Worm (Caenorhabditis elegans) whole organism, L1 larva: ENCODE data around the gene C14F11.7.
A peak's percentile ranks its signal among the peaks of the same experiment; 100 is the strongest.

Source experiments
- C34B4.2 ChIP-seq: sonication (generic microtip); optimal IDR thresholded peaks from 2 replicates; lab custom pipeline; 2017; ENCODE audit warnings: mild to moderate bottlenecking, missing genetic modification characterization, missing compliant biosample characterization
- Y116A8C.19 ChIP-seq: sonication (generic microtip); optimal IDR thresholded peaks from 2 replicates; lab custom pipeline; 2016; ENCODE audit warnings: missing compliant biosample characterization, missing genetic modification characterization, borderline replicate concordance
- ama-1 ChIP-seq: fragments of 150-350 bp; optimal IDR thresholded peaks from 2 replicates; lab custom pipeline; 2014
- blmp-1 ChIP-seq: fragments of 150-350 bp; optimal IDR thresholded peaks from 2 replicates; lab custom pipeline; 2014; ENCODE audit warnings: missing biosample characterization, missing genetic modification characterization
- ceh-8 ChIP-seq: fragments of 200-800 bp; sonication (Bioruptor generic); optimal IDR thresholded peaks from 2 replicates; lab custom pipeline; 2018; ENCODE audit warnings: mild to moderate bottlenecking, missing genetic modification characterization, moderate library complexity, missing compliant biosample characterization
- ceh-82 ChIP-seq, 3 experiments: fragments of 150-350 bp in 1 of 3; sonication (generic microtip) in 2 of 3; optimal IDR thresholded peaks; 2 replicates each; lab custom pipeline; 2014 to 2017; ENCODE audit warnings: missing biosample characterization in 3 of 3, missing genetic modification characterization in 3 of 3
- ceh-88 ChIP-seq: fragments of 200-800 bp; sonication (Bioruptor generic); IDR thresholded peaks from 2 replicates; pipeline ENCODE4 v1.3.6; 2022; ENCODE audit warnings: missing genetic modification characterization, missing compliant biosample characterization
- ces-1 ChIP-seq: fragments of 150-350 bp; optimal IDR thresholded peaks from 2 replicates; lab custom pipeline; 2014; ENCODE audit warnings: missing biosample characterization, missing genetic modification reagents, missing genetic modification characterization
- dpl-1 ChIP-seq, 3 experiments: fragments of 150-350 bp in 2 of 3; sonication (generic microtip) in 1 of 3; optimal IDR thresholded peaks; 2 replicates each; lab custom pipeline; 2014 to 2017; ENCODE audit warnings: missing biosample characterization in 3 of 3, missing genetic modification characterization in 3 of 3, missing genetic modification reagents in 3 of 3
- dsc-1 ChIP-seq: sonication (generic microtip); optimal IDR thresholded peaks from 2 replicates; lab custom pipeline; 2016; ENCODE audit warnings: mild to moderate bottlenecking, missing genetic modification characterization, missing compliant biosample characterization
- efl-1 ChIP-seq, 4 experiments: fragments of 150-350 bp; optimal IDR thresholded peaks in 3 of 4; peaks in 1 of 4; 1 replicate in 1 of 4; 2 replicates in 3 of 4; lab custom pipeline; 2014; ENCODE audit warnings: missing biosample characterization in 2 of 4, missing genetic modification characterization in 2 of 4, missing genetic modification reagents in 2 of 4
- egl-27 ChIP-seq, 2 experiments: fragments of 150-350 bp in 1 of 2; sonication (generic microtip); optimal IDR thresholded peaks; 3 replicates each; lab custom pipeline; 2017 to 2018; ENCODE audit warnings: missing biosample characterization in 2 of 2, missing genetic modification characterization in 2 of 2, missing genetic modification reagents in 2 of 2
- elt-3 ChIP-seq, 6 experiments: fragments of 150-350 bp in 1 of 6; sonication (generic microtip); optimal IDR thresholded peaks; 2 replicates each; lab custom pipeline; 2017 to 2018; ENCODE audit warnings: missing biosample characterization in 6 of 6, missing genetic modification characterization in 6 of 6, inconsistent platforms in 1 of 6
- fkh-10 ChIP-seq: sonication (generic microtip); optimal IDR thresholded peaks from 2 replicates; lab custom pipeline; 2017; ENCODE audit warnings: missing biosample characterization, missing genetic modification reagents, missing genetic modification characterization
- fkh-4 ChIP-seq: sonication (generic microtip); optimal IDR thresholded peaks from 2 replicates; lab custom pipeline; 2016; ENCODE audit warnings: missing compliant biosample characterization, missing genetic modification characterization, borderline replicate concordance
- grh-1 ChIP-seq: fragments of 200-800 bp; sonication (Bioruptor generic); IDR thresholded peaks from 2 replicates; pipeline ENCODE4 v1.3.6; 2022; ENCODE audit warnings: missing genetic modification reagents, missing genetic modification characterization, missing compliant biosample characterization
- hlh-17 ChIP-seq: fragments of 200-800 bp; sonication (Bioruptor generic); optimal IDR thresholded peaks from 2 replicates; lab custom pipeline; 2018; ENCODE audit warnings: missing genetic modification characterization, mild to moderate bottlenecking, missing compliant biosample characterization, moderate library complexity, borderline replicate concordance
- hpl-2 ChIP-seq: fragments of 150-350 bp; optimal IDR thresholded peaks from 2 replicates; lab custom pipeline; 2014; ENCODE audit warnings: missing biosample characterization, missing genetic modification reagents, missing genetic modification characterization
- jun-1 ChIP-seq: fragments of 150-350 bp; optimal IDR thresholded peaks from 2 replicates; lab custom pipeline; 2014; ENCODE audit warnings: missing biosample characterization, missing genetic modification reagents, missing genetic modification characterization
- lin-14 ChIP-seq: fragments of 200-800 bp; sonication (Bioruptor generic); optimal IDR thresholded peaks from 2 replicates; lab custom pipeline; 2018; ENCODE audit warnings: mild to moderate bottlenecking, missing genetic modification characterization, moderate library complexity, missing compliant biosample characterization
- lin-15B ChIP-seq: fragments of 150-350 bp; sonication (generic microtip); optimal IDR thresholded peaks from 3 replicates; lab custom pipeline; 2014; ENCODE audit warnings: missing biosample characterization, missing genetic modification characterization
- lin-39 ChIP-seq: fragments of 150-350 bp; optimal IDR thresholded peaks from 2 replicates; lab custom pipeline; 2014; ENCODE audit warnings: missing biosample characterization, missing genetic modification reagents, missing genetic modification characterization
- lir-3 ChIP-seq: sonication (generic microtip); optimal IDR thresholded peaks from 2 replicates; lab custom pipeline; 2016; ENCODE audit warnings: mild to moderate bottlenecking, missing genetic modification characterization, moderate library complexity, missing compliant biosample characterization; ENCODE audit not compliant: poor library complexity
- lsy-2 ChIP-seq, 2 experiments: fragments of 150-350 bp; optimal IDR thresholded peaks; 2 replicates each; lab custom pipeline; 2014; ENCODE audit warnings: missing biosample characterization in 2 of 2, missing genetic modification characterization in 2 of 2
- mab-9 ChIP-seq: fragments of 200-800 bp; sonication (Bioruptor generic); IDR thresholded peaks from 2 replicates; pipeline ENCODE4 v1.3.6; 2022; ENCODE audit warnings: missing genetic modification reagents, missing genetic modification characterization, missing compliant biosample characterization
- mef-2 ChIP-seq: fragments of 150-350 bp; optimal IDR thresholded peaks from 2 replicates; lab custom pipeline; 2014; ENCODE audit warnings: missing biosample characterization, missing genetic modification characterization
- mep-1 ChIP-seq: fragments of 150-350 bp; optimal IDR thresholded peaks from 2 replicates; lab custom pipeline; 2014; ENCODE audit warnings: missing biosample characterization, missing genetic modification characterization
- nhr-11 ChIP-seq: fragments of 150-350 bp; optimal IDR thresholded peaks from 2 replicates; lab custom pipeline; 2014; ENCODE audit warnings: missing biosample characterization, missing genetic modification characterization
- nhr-237 ChIP-seq: fragments of 150-350 bp; optimal IDR thresholded peaks from 2 replicates; lab custom pipeline; 2014; ENCODE audit warnings: missing biosample characterization, missing genetic modification characterization
- nhr-47 ChIP-seq: sonication (generic microtip); optimal IDR thresholded peaks from 2 replicates; lab custom pipeline; 2016; ENCODE audit warnings: mild to moderate bottlenecking, missing genetic modification characterization, moderate library complexity, missing compliant biosample characterization
- nhr-76 ChIP-seq: sonication (generic microtip); optimal IDR thresholded peaks from 2 replicates; lab custom pipeline; 2017; ENCODE audit warnings: missing biosample characterization, missing genetic modification characterization
- nhr-77 ChIP-seq: fragments of 150-350 bp; optimal IDR thresholded peaks from 2 replicates; lab custom pipeline; 2014; ENCODE audit warnings: missing biosample characterization, missing genetic modification characterization
- nhr-90 ChIP-seq: sonication (generic microtip); optimal IDR thresholded peaks from 2 replicates; lab custom pipeline; 2016; ENCODE audit warnings: mild to moderate bottlenecking, missing genetic modification characterization, missing compliant biosample characterization; ENCODE audit not compliant: poor library complexity
- pag-3 ChIP-seq: sonication (generic microtip); optimal IDR thresholded peaks from 2 replicates; lab custom pipeline; 2017; ENCODE audit warnings: missing genetic modification characterization, mild to moderate bottlenecking, missing compliant biosample characterization, antibody characterized with exemption, borderline replicate concordance; ENCODE audit not compliant: insufficient read depth
- pax-3 ChIP-seq: fragments of 200-800 bp; sonication (Bioruptor generic); optimal IDR thresholded peaks from 2 replicates; lab custom pipeline; 2018; ENCODE audit warnings: mild to moderate bottlenecking, missing genetic modification characterization, moderate library complexity, missing compliant biosample characterization
- pqm-1 ChIP-seq: sonication (generic microtip); optimal IDR thresholded peaks from 3 replicates; lab custom pipeline; 2017; ENCODE audit warnings: missing biosample characterization, missing genetic modification characterization
- skn-1 ChIP-seq: fragments of 150-350 bp; optimal IDR thresholded peaks from 2 replicates; lab custom pipeline; 2014; ENCODE audit warnings: missing biosample characterization, missing genetic modification characterization
- snpc-4 ChIP-seq: fragments of 150-350 bp; optimal IDR thresholded peaks from 2 replicates; lab custom pipeline; 2014; ENCODE audit warnings: missing biosample characterization, missing genetic modification characterization
- sox-4 ChIP-seq: sonication (generic microtip); optimal IDR thresholded peaks from 2 replicates; lab custom pipeline; 2016; ENCODE audit warnings: missing genetic modification characterization, missing compliant biosample characterization
- sup-37 ChIP-seq: fragments of 200-800 bp; sonication (Bioruptor generic); optimal IDR thresholded peaks from 2 replicates; lab custom pipeline; 2018; ENCODE audit warnings: mild to moderate bottlenecking, missing genetic modification characterization, missing compliant biosample characterization
- tbx-2 ChIP-seq: sonication (generic microtip); optimal IDR thresholded peaks from 2 replicates; lab custom pipeline; 2016; ENCODE audit warnings: missing genetic modification characterization, missing compliant biosample characterization
- unc-130 ChIP-seq: fragments of 150-350 bp; optimal IDR thresholded peaks from 2 replicates; lab custom pipeline; 2017; ENCODE audit warnings: missing biosample characterization, missing genetic modification characterization, inconsistent platforms
- unc-30 ChIP-seq: sonication (generic microtip); optimal IDR thresholded peaks from 2 replicates; lab custom pipeline; 2017; ENCODE audit warnings: missing biosample characterization, missing genetic modification characterization
- unc-62 ChIP-seq: fragments of 150-350 bp; optimal IDR thresholded peaks from 2 replicates; lab custom pipeline; 2014; ENCODE audit warnings: missing biosample characterization, missing genetic modification reagents, missing genetic modification characterization
- unc-86 ChIP-seq: sonication (generic microtip); optimal IDR thresholded peaks from 2 replicates; lab custom pipeline; 2016; ENCODE audit warnings: missing genetic modification characterization, missing compliant biosample characterization
- unc-98 ChIP-seq: fragments of 200-800 bp; sonication (Bioruptor generic); IDR thresholded peaks from 2 replicates; pipeline ENCODE4 v1.3.6; 2022; ENCODE audit warnings: missing genetic modification characterization, missing compliant biosample characterization
- xbp-1 ChIP-seq: sonication (generic microtip); optimal IDR thresholded peaks from 2 replicates; lab custom pipeline; 2016; ENCODE audit warnings: missing genetic modification characterization, missing compliant biosample characterization
- zag-1 ChIP-seq: fragments of 150-350 bp; optimal IDR thresholded peaks from 2 replicates; lab custom pipeline; 2014; ENCODE audit warnings: missing biosample characterization, missing genetic modification characterization
- ztf-4 ChIP-seq: fragments of 150-350 bp; optimal IDR thresholded peaks from 2 replicates; lab custom pipeline; 2014; ENCODE audit warnings: missing biosample characterization, missing genetic modification characterization

C14F11.7 gene

DNA sequence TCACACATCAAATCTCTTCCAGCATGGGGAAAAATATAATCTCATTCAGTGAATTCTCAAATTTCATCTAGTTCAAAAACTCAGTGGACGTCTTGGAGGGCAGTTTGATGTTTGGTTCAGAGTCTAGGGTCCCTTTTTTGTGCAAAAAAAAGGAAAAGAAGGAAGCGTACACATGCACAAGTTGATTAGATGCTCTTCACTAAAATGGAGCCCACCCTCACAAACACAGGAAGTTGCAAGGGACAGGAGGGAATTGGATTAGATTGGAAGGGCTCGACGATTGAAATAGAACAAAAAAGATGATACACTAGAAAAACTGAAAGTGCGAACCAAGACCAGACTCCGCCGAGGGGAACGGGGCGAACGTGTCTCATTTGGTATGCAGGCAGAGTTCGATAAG is 42.5 kb upstream of the C14F11.7 start:
- TF ChIP-seq ces-1 (GFP tag; lab: Kevin White, UChicago), result peak; percentile 72
- TF ChIP-seq fkh-10 (GFP tag; lab: Kevin White, UChicago), result peak; percentile 91
- no peak for TF ChIP-seq ceh-8
- TF ChIP-seq efl-1 (optimal IDR thresholded peaks at IDR 0.05; lab: Kevin White, UChicago), result no peak
- TF ChIP-seq efl-1 (GFP tag; optimal IDR thresholded peaks at IDR 0.05 in 1 of 2; lab: Kevin White, UChicago), result peak in 1 of 2 experiments; percentile 92
- no peak for TF ChIP-seq mab-9 (GFP tag; lab: Robert Waterston, UW)
- TF ChIP-seq lin-14 (GFP tag; lab: Kevin White, UChicago), result peak; percentile 88

ce11 chrX:6250272-6250752 is 41.9 kb upstream of the C14F11.7 start:
- TF ChIP-seq ceh-88 (GFP tag; lab: Robert Waterston, UW) (no peak), dpl-1 (GFP tag; optimal IDR thresholded peaks at IDR 0.05; lab: Kevin White, UChicago) (peak in 1 of 3 experiments; percentile 60), hlh-17 (GFP tag; lab: Kevin White, UChicago) (no peak), grh-1 (GFP tag; lab: Robert Waterston, UW) (no peak), nhr-237 (tag; lab: Kevin White, UChicago) (peak; percentile 15), efl-1 (optimal IDR thresholded peaks at IDR 0.05; lab: Kevin White, UChicago) (peak; percentile 9 to 18), efl-1 (GFP tag; optimal IDR thresholded peaks at IDR 0.05 in 1 of 2; lab: Kevin White, UChicago) (peak; percentile 5 to 93), sup-37 (GFP tag; lab: Kevin White, UChicago) (no peak), nhr-47 (peak; percentile 52), hpl-2 (GFP tag; lab: Kevin White, UChicago) (no peak), mef-2 (no peak), nhr-77 (tag; lab: Kevin White, UChicago) (peak; percentile 83), unc-86 (tag; lab: Kevin White, UChicago) (no peak), zag-1 (tag; lab: Kevin White, UChicago) (no peak), tbx-2 (tag; lab: Kevin White, UChicago) (peak; percentile 68), lin-15B (tag; lab: Kevin White, UChicago) (no peak), nhr-11 (peak; percentile 34), snpc-4 (tag; lab: Kevin White, UChicago) (no peak), unc-62 (GFP tag; lab: Kevin White, UChicago) (no peak), ama-1 (lab: Kevin White, UChicago) (no peak), unc-130 (tag; lab: Kevin White, UChicago) (peak; percentile 58), ceh-8 (no peak), Y116A8C.19 (no peak), ztf-4 (no peak), lir-3 (no peak), nhr-90 (tag; lab: Kevin White, UChicago) (peak; percentile 76), xbp-1 (tag; lab: Kevin White, UChicago) (peak; percentile 54), lin-39 (tag; lab: Kevin White, UChicago) (no peak), pax-3 (tag; lab: Kevin White, UChicago) (no peak), ces-1 (GFP tag; lab: Kevin White, UChicago) (no peak), ceh-82 (tag; optimal IDR thresholded peaks at IDR 0.05; lab: Kevin White, UChicago) (peak; percentile 47 to 54 (median 49)), unc-98 (GFP tag; lab: Robert Waterston, UW) (no peak), mep-1 (tag; lab: Kevin White, UChicago) (peak; percentile 84), elt-3 (tag; optimal IDR thresholded peaks at IDR 0.05; lab: Kevin White, UChicago) (peak in 4 of 6 experiments; percentile 62 to 92 (median 76)), lsy-2 (tag; optimal IDR thresholded peaks at IDR 0.05; lab: Kevin White, UChicago) (peak; percentile 11 to 47), pqm-1 (tag; lab: Kevin White, UChicago) (no peak), C34B4.2 (tag; lab: Kevin White, UChicago) (no peak), egl-27 (tag; optimal IDR thresholded peaks at IDR 0.05; lab: Kevin White, UChicago) (peak; percentile 4 to 47), sox-4 (tag; lab: Kevin White, UChicago) (no peak), jun-1 (peak; percentile 47), fkh-4 (tag; lab: Kevin White, UChicago) (no peak), dsc-1 (tag; lab: Kevin White, UChicago) (peak; percentile 54), blmp-1 (peak; percentile 72), nhr-76 (tag; lab: Kevin White, UChicago) (no peak), unc-30 (no peak), pag-3 (tag; lab: Kevin White, UChicago) (peak; percentile 33), skn-1 (tag; lab: Kevin White, UChicago) (peak; percentile 33)
